Worm (Caenorhabditis elegans): ENCODE results near the gene C35A11.3.

C35A11.3 gene

ce11 chrV:5403938-5404337 is 31.7 kb downstream of the C35A11.3 start:
- TF ChIP-seq Y55F3AM.14 (GFP tag; optimal IDR thresholded peaks at IDR 0.05) (peak; percentile 77), lin-11 (tag; optimal IDR thresholded peaks at IDR 0.05) (no peak), sem-4 (tag; optimal IDR thresholded peaks at IDR 0.05) (no peak), nhr-12 (tag; optimal IDR thresholded peaks at IDR 0.05) (no peak), aly-2 (tag; optimal IDR thresholded peaks at IDR 0.05) (no peak), nhr-10 (tag; optimal IDR thresholded peaks at IDR 0.05) (no peak), ceh-16 (tag; optimal IDR thresholded peaks at IDR 0.05) (no peak), sma-9 (GFP tag; optimal IDR thresholded peaks at IDR 0.05) (no peak), sma-9 (tag; optimal IDR thresholded peaks at IDR 0.05) (no peak), ztf-11 (tag; optimal IDR thresholded peaks at IDR 0.05) (no peak)

DNA sequence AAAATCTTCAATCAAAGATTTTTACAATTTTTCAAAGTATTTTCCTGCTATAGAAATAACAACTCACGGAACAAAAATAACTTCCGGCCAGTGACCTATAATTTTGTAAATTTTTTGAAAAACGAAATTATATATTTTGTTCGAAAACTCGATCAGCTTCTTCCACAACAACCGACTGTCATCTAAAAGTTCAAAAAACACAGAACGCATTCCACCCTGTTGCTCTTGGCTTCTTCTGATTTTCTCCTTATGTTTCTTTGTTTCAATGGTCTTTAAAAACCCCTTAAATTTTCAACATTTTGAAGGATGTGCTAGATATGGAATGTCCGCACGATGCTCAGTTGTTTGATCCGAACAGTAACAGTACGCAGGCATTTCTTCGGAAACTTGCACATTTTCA is 32.8 kb downstream of the C35A11.3 start, which contains the start of gene dmsr-7:
dmsr-7 (plus strand) TSS at position 301 of the 400 bp plus-strand sequence.
- no peak for TF ChIP-seq ztf-1 (GFP tag; conservative IDR thresholded peaks at IDR 0.05)
- no peak for TF ChIP-seq ztf-4 (tag; optimal IDR thresholded peaks at IDR 0.05)
- TF ChIP-seq egl-27 (tag; optimal IDR thresholded peaks at IDR 0.05), result no peak
- TF ChIP-seq peb-1 (tag; optimal IDR thresholded peaks at IDR 0.05), result no peak
- TF ChIP-seq nhr-77 (tag; optimal IDR thresholded peaks at IDR 0.05), result no peak
- TF ChIP-seq nhr-11 (tag; optimal IDR thresholded peaks at IDR 0.05), result no peak
- TF ChIP-seq ama-1 (optimal IDR thresholded peaks at IDR 0.05), result no peak
- no peak for TF ChIP-seq R02D3.7 (tag; optimal IDR thresholded peaks at IDR 0.05)
- no peak for TF ChIP-seq elt-1 (tag; optimal IDR thresholded peaks at IDR 0.05)
- TF ChIP-seq ceh-16 (tag; optimal IDR thresholded peaks at IDR 0.05), result no peak
- TF ChIP-seq nhr-237 (tag; optimal IDR thresholded peaks at IDR 0.05), result no peak
- no peak for TF ChIP-seq skn-1 (tag; optimal IDR thresholded peaks at IDR 0.05)
- TF ChIP-seq lin-11 (tag; optimal IDR thresholded peaks at IDR 0.05), result no peak
- TF ChIP-seq ztf-11 (tag; optimal IDR thresholded peaks at IDR 0.05), result no peak
- no peak for TF ChIP-seq nhr-25 (tag; optimal IDR thresholded peaks at IDR 0.05)

- TF ChIP-seq ztf-11 (tag; optimal IDR thresholded peaks at IDR 0.05) (no peak), fos-1 (tag; optimal IDR thresholded peaks at IDR 0.05) (no peak), aly-2 (tag; optimal IDR thresholded peaks at IDR 0.05) (no peak), elt-1 (tag; optimal IDR thresholded peaks at IDR 0.05) (no peak), ztf-1 (GFP tag; conservative IDR thresholded peaks at IDR 0.05) (no peak), nhr-21 (tag; optimal IDR thresholded peaks at IDR 0.05) (no peak)
Measured at ce11 chrV:5408223-5408622, 36.0 kb downstream of the C35A11.3 start, which contains the start of gene C25A6.1. Gene C25A6.1 (plus strand): TSS chrV:5408523.

DNA sequence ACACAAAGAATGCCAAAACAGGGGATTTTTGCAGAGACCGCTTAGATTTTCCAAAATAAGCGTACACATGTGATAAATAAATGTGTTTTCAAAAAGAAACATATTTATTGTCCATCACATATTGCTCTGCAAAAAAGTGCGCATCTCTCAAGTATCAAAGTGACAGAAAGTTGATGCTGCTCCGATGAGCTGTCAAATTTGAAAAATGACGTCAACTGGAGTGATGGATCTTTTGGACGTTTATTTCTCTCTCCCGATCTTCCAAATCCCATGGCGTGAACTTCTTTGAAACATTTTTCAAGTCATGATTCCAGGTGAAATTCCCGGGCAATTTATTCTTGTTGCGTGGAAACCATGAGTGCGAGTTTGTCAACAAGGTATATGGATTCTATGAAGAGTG is 36.7 kb downstream of the C35A11.3 start:
- TF ChIP-seq elt-1 (tag; optimal IDR thresholded peaks at IDR 0.05), result no peak
- peak; percentile 56 for TF ChIP-seq unc-62 (GFP tag; optimal IDR thresholded peaks at IDR 0.05)
- peak; percentile 94 for TF ChIP-seq Y55F3AM.14 (GFP tag; optimal IDR thresholded peaks at IDR 0.05)
- TF ChIP-seq lsy-2 (tag; optimal IDR thresholded peaks at IDR 0.05), result peak in 1 of 2 experiments; percentile 15

- TF ChIP-seq egl-27 (tag; optimal IDR thresholded peaks at IDR 0.05) (no peak), Y55F3AM.14 (GFP tag; optimal IDR thresholded peaks at IDR 0.05) (peak; percentile 99), nhr-21 (tag; optimal IDR thresholded peaks at IDR 0.05) (peak; percentile 27), nhr-12 (tag; optimal IDR thresholded peaks at IDR 0.05) (no peak), ztf-4 (tag; optimal IDR thresholded peaks at IDR 0.05) (no peak), nhr-25 (tag; optimal IDR thresholded peaks at IDR 0.05) (peak; percentile 58), nhr-10 (tag; optimal IDR thresholded peaks at IDR 0.05) (no peak), ceh-82 (tag; optimal IDR thresholded peaks at IDR 0.05) (no peak), unc-62 (GFP tag; optimal IDR thresholded peaks at IDR 0.05) (no peak), C34F6.9 (tag; optimal IDR thresholded peaks at IDR 0.05) (no peak), nhr-23 (tag; optimal IDR thresholded peaks at IDR 0.05) (no peak), blmp-1 (tag; optimal IDR thresholded peaks at IDR 0.05; ENCODE audit: insufficient read depth) (peak; percentile 11), sma-9 (GFP tag; optimal IDR thresholded peaks at IDR 0.05) (peak; percentile 82), sma-9 (tag; optimal IDR thresholded peaks at IDR 0.05) (no peak), mdl-1 (tag; optimal IDR thresholded peaks at IDR 0.05) (no peak), elt-1 (tag; optimal IDR thresholded peaks at IDR 0.05) (no peak), sma-3 (GFP tag; optimal IDR thresholded peaks at IDR 0.05) (peak; percentile 59), lin-11 (tag; optimal IDR thresholded peaks at IDR 0.05) (no peak), nhr-11 (tag; optimal IDR thresholded peaks at IDR 0.05) (no peak), aly-2 (tag; optimal IDR thresholded peaks at IDR 0.05) (no peak), R02D3.7 (tag; optimal IDR thresholded peaks at IDR 0.05) (no peak), snpc-4 (tag; optimal IDR thresholded peaks at IDR 0.05) (no peak), ama-1 (optimal IDR thresholded peaks at IDR 0.05) (no peak)
Measured at ce11 chrV:5410679-5411078, 38.5 kb downstream of the C35A11.3 start, which contains the start of gene F08F3.4. Gene F08F3.4 (plus strand): TSS chrV:5410955.

All from whole organism, L2 larva.